Worm (Caenorhabditis elegans) whole organism, midembryonic: ENCODE measurements around the gene C01G12.9.
A peak's percentile ranks its signal among the peaks of the same experiment; 100 is the strongest.

Experiments
- T22C8.4 ChIP-seq: fragments of 200-800 bp; sonication (Bioruptor generic); IDR thresholded peaks from 2 replicates; pipeline ENCODE4 v1.3.6; 2022; ENCODE audit warnings: missing genetic modification characterization, missing compliant biosample characterization
- cog-1 ChIP-seq: sonication (generic microtip); optimal IDR thresholded peaks from 2 replicates; lab custom pipeline; 2016; ENCODE audit warnings: missing genetic modification characterization, missing compliant biosample characterization
- flt-1 ChIP-seq: fragments of 200-800 bp; sonication (Bioruptor generic); IDR thresholded peaks from 2 replicates; pipeline ENCODE4 v1.3.6; 2022; ENCODE audit warnings: missing genetic modification characterization, missing compliant biosample characterization
- klf-2 ChIP-seq: fragments of 200-800 bp; sonication (Bioruptor generic); conservative IDR thresholded peaks from 2 replicates; pipeline ENCODE4 v1.3.6; 2022; ENCODE audit warnings: missing genetic modification reagents, missing genetic modification characterization, missing compliant biosample characterization
- med-1 ChIP-seq: sonication (generic microtip); optimal IDR thresholded peaks from 2 replicates; lab custom pipeline; 2017; ENCODE audit warnings: missing genetic modification characterization, mild to moderate bottlenecking, missing compliant biosample characterization, antibody characterized with exemption, missing genetic modification reagents; ENCODE audit not compliant: insufficient read depth
- ref-1 ChIP-seq: fragments of 200-800 bp; sonication (Bioruptor generic); conservative IDR thresholded peaks from 2 replicates; pipeline ENCODE4 v1.3.6; 2022; ENCODE audit warnings: missing genetic modification reagents, missing genetic modification characterization, missing compliant biosample characterization
- tab-1 ChIP-seq: fragments of 200-800 bp; sonication (Bioruptor generic); IDR thresholded peaks from 2 replicates; pipeline ENCODE4 v1.3.6; 2022; ENCODE audit warnings: missing genetic modification characterization, missing compliant biosample characterization
- ztf-23 ChIP-seq: fragments of 200-800 bp; sonication (Bioruptor generic); IDR thresholded peaks from 2 replicates; pipeline ENCODE4 v1.3.6; 2022; ENCODE audit warnings: missing genetic modification reagents, missing genetic modification characterization, missing compliant biosample characterization
- ztf-29 ChIP-seq: fragments of 200-800 bp; sonication (Bioruptor generic); IDR thresholded peaks from 2 replicates; pipeline ENCODE4 v1.3.6; 2022; ENCODE audit warnings: missing genetic modification reagents, missing genetic modification characterization, missing compliant biosample characterization

Gene C01G12.9

DNA sequence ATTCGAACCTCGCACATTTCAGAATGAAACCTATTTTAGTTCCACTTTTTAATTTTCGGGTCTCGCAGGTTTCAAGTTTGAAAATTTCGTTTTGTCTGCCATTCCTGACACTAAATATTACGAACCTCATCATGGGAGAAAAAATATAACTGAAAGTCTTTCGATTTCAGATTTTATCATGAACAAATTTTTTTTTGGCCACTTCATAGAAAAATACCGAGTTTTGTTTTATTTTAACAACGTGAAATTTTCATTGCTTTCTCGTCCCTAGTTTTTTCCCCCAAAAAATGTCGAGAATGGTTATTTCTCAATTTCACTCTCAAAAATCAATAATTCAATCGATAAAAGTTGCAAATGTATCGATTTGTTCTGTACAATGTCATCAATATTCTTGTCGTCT lies at the start of gene C01G12.9:
C01G12.9 (plus strand) TSS at position 301 of the 400 bp plus-strand sequence.
- no peak for TF ChIP-seq ztf-29
- no peak for TF ChIP-seq med-1 (GFP tag; lab: Kevin White, UChicago)
- no peak for TF ChIP-seq T22C8.4
- TF ChIP-seq ztf-23 (GFP tag; lab: Robert Waterston, UW) = no peak

- TF ChIP-seq ref-1 (GFP tag; lab: Robert Waterston, UW) = no peak
- no peak for TF ChIP-seq cog-1
- no peak for TF ChIP-seq ztf-29
- no peak for TF ChIP-seq klf-2
- TF ChIP-seq tab-1 = no peak
- TF ChIP-seq med-1 (GFP tag; lab: Kevin White, UChicago) = no peak
These were observed 44.8 kb upstream of the C01G12.9 start, which contains the start of gene C04H5.1 for ce11 chrII:14534000-14534399. Gene C04H5.1, plus strand, starts transcription at chrII:14534300.

- no peak for TF ChIP-seq ztf-23 (GFP tag; lab: Robert Waterston, UW)
- no peak for TF ChIP-seq cog-1
- TF ChIP-seq med-1 (GFP tag; lab: Kevin White, UChicago) = no peak
- TF ChIP-seq flt-1 (GFP tag; lab: Robert Waterston, UW) = no peak
- TF ChIP-seq ztf-29 = no peak
- TF ChIP-seq tab-1 = no peak
- TF ChIP-seq ref-1 (GFP tag; lab: Robert Waterston, UW) = no peak
- no peak for TF ChIP-seq klf-2
- no peak for TF ChIP-seq T22C8.4
These were observed 41.1 kb upstream of the C01G12.9 start, which contains the start of the genes clec-147 and C04H5.7 for ce11 chrII:14537728-14538127. Gene clec-147, minus strand, starts transcription at chrII:14537828. Gene C04H5.7, plus strand, starts transcription at chrII:14537946.

DNA sequence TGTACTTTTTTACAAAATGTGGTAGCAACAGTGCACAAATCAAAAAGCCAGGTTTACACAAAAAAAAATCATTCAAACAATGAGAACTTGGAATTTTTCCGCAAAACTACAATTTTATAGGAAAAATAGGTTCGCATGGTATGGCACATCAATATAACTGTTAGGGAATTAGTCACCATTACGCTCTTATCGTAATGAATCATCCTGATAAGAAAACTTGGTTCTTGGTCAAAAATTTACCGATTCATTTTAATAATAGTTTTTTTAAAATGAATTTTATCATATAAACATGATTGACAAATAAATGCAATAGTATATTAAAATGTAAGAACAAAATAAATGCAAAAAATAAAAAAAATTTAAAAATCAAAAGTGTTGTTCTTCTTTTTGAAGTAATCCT lies 38.3 kb upstream of the C01G12.9 start:
- TF ChIP-seq klf-2 (no peak), ztf-29 (no peak)

ce11 chrII:14548691-14549090 lies 30.1 kb upstream of the C01G12.9 start, which contains the start of gene gcy-29:
Gene gcy-29, minus strand, starts transcription at chrII:14548791.
- no peak for TF ChIP-seq cog-1
- TF ChIP-seq ref-1 (GFP tag; lab: Robert Waterston, UW) = no peak
- TF ChIP-seq tab-1 = no peak
- no peak for TF ChIP-seq ztf-29
- TF ChIP-seq T22C8.4 = no peak
- TF ChIP-seq ztf-23 (GFP tag; lab: Robert Waterston, UW) = no peak
- no peak for TF ChIP-seq flt-1 (GFP tag; lab: Robert Waterston, UW)
- TF ChIP-seq klf-2 = no peak
- TF ChIP-seq med-1 (GFP tag; lab: Kevin White, UChicago) = no peak

DNA sequence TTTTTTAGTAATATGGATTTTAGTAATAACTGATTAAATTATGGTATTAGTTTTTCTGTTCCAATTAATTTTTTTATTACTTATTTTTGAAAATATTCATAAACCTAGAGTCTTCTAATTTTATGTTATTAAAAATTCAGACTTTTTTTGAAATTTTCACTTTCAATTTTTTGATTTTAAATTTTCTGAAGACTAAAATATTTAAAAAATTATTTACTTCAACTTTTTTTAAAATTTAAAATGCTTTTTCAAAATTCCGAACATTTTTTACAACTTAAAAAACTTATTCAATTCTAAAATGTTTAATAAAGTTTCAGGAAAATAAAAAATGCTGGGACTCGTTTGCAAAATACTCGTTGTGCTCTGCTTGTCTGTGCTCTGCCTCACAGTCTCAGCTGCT lies 28.2 kb upstream of the C01G12.9 start, which contains the start of gene nlp-41:
nlp-41 (plus strand) TSS at position 301 of the 400 bp plus-strand sequence.
- TF ChIP-seq tab-1 (no peak), med-1 (GFP tag; lab: Kevin White, UChicago) (no peak), ztf-29 (no peak), ref-1 (GFP tag; lab: Robert Waterston, UW) (no peak), cog-1 (no peak), klf-2 (no peak), flt-1 (GFP tag; lab: Robert Waterston, UW) (no peak), ztf-23 (GFP tag; lab: Robert Waterston, UW) (no peak), T22C8.4 (no peak)

DNA sequence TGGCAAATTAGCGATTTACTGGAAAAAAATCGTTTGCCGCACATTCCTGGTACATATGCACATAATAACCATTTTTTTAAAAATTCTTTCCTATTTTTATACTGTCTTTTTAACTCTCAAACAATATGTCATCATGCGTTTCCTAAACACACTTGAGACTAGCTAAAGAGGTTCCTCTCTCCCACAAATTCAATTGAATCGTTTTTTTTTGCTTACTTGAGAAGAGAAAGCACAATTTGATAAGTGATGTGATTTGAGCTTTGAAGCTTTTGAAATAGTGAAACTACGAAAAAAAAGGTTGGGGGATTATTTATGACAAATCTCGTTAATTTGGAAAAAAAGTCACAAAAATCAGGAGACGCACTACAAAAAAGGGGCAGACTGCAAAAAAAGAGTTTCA lies 23.8 kb upstream of the C01G12.9 start:
- TF ChIP-seq ref-1 (GFP tag; lab: Robert Waterston, UW) (no peak), klf-2 (no peak), T22C8.4 (no peak), ztf-23 (GFP tag; lab: Robert Waterston, UW) (no peak), med-1 (GFP tag; lab: Kevin White, UChicago) (no peak), ztf-29 (no peak), flt-1 (GFP tag; lab: Robert Waterston, UW) (no peak), tab-1 (no peak), cog-1 (no peak)

DNA sequence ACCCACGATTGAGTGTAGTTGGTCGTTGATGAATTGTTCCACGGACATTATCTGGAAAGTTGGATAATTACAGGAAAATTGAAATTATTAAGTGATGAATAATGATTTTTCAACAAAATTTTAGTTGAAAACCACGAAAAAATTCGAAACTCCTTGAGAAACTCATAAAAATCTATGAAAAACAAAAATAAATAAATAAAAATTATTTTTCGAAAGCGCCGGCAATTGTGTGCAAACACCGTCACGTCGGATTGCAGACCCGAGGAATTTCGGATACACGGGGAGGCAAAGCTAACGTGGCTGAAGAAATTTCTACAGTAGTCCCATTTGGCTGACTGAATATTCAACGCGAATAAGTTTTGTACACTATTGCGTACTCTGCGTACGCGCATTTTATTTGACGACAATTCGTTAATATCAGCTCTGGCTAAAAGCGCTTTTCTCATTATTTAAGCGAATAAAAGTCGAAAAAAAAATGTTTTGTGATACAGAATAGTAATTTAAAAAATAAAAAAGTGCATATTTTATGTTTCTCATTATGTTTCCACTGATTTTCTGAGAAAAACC lies 17.2 kb upstream of the C01G12.9 start, which contains the start of gene mog-4:
mog-4 (minus strand) TSS at position 51 of the 567 bp plus-strand sequence.
- TF ChIP-seq flt-1 (GFP tag; lab: Robert Waterston, UW) (peak; percentile 91), klf-2 (peak; percentile 79), cog-1 (peak; percentile 61), ztf-23 (GFP tag; lab: Robert Waterston, UW) (peak; percentile 92), ztf-29 (peak; percentile 74)

- TF ChIP-seq ztf-29 (no peak), ztf-23 (GFP tag; lab: Robert Waterston, UW) (0 out of 2 replicates have a peak, but pooled peaks have one; percentile 41)
These were observed 11.0 kb upstream of the C01G12.9 start for ce11 chrII:14567811-14568210.

- TF ChIP-seq ztf-29 (no peak), med-1 (GFP tag; lab: Kevin White, UChicago) (no peak), ref-1 (GFP tag; lab: Robert Waterston, UW) (no peak), flt-1 (GFP tag; lab: Robert Waterston, UW) (no peak), ztf-23 (GFP tag; lab: Robert Waterston, UW) (no peak), T22C8.4 (no peak), cog-1 (no peak), klf-2 (no peak), tab-1 (no peak)
These were observed 9.5 kb upstream of the C01G12.9 start for ce11 chrII:14569322-14569721.

DNA sequence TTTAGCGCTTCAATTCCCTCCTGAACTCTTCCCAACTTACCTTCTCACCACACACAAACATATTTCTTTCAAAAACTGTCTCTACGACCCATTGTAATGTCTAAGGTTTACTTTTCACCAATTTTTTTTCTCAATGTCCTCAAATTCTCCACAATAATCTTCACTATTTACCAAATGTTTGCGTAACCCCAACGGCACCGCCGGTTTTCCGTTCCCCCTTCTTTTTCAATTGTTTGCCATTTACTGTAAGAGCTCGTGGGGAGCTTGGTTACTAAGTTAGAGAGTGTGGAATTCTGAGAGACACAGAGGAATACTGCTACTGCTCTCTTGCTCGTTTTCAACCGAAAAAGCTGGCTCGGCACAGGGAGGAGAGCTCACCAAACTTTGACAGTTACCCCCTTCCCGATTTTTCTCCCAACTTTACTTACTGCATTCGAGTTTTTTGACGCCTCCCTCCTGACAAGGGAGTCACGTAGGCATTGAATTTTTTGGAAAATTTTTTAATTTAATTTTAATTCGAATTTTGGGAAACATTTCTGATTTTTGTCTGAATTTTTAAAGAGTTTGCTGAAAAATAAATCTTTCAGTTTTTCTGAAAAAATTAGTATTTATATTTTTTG lies 8.2 kb upstream of the C01G12.9 start:
- TF ChIP-seq ztf-29 (no peak), ztf-23 (GFP tag; lab: Robert Waterston, UW) (no peak), T22C8.4 (no peak), cog-1 (no peak), klf-2 (no peak), ref-1 (GFP tag; lab: Robert Waterston, UW) (no peak), med-1 (GFP tag; lab: Kevin White, UChicago) (no peak), tab-1 (no peak), flt-1 (GFP tag; lab: Robert Waterston, UW) (no peak)
